Worm (Caenorhabditis elegans): ENCODE results near the gene R107.9.

The R107.9 gene

DNA sequence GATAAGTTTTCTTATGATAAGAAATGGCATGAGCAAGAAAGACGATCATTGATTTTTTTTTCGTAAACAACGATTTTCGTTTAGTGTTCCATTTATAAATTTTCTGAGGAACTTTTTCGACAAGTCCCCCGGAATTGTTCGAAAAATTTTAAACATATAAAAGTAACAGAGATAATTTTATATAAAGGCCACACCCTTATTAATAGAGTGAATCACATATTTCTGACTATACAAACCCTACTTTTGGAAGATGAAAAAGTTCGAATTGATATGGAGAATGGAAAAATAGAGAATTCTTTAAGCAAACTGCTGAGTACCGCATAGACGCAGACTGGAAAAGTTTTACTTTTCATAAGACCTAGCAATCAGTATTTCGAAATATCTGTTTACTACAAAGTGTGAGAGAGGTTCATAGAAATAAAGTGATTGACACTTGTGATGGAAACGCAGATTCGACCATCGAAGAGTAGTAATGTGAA lies 13.4 kb downstream of the R107.9 start (continued):
- TF ChIP-seq lin-1 (GFP tag; IDR thresholded peaks at IDR 0.05): peak; percentile 82
- TF ChIP-seq mxl-2 (GFP tag; conservative IDR thresholded peaks at IDR 0.05): no peak
- TF ChIP-seq dve-1 (tag; optimal IDR thresholded peaks at IDR 0.05; ENCODE audit: insufficient read depth): peak; percentile 94
- peak; percentile 67; the same call in 1 of the 2 replicates for TF ChIP-seq ceh-20 (GFP tag; IDR thresholded peaks at IDR 0.05)
- peak; percentile 98 for TF ChIP-seq zfp-3 (GFP tag; conservative IDR thresholded peaks at IDR 0.05)
- TF ChIP-seq unc-62 (GFP tag; optimal IDR thresholded peaks at IDR 0.05 in 1 of 2): no peak
- TF ChIP-seq unc-62 (tag; optimal IDR thresholded peaks at IDR 0.05): no peak
- no peak for TF ChIP-seq aly-2 (tag; optimal IDR thresholded peaks at IDR 0.05)
- peak; percentile 63 for TF ChIP-seq mes-2 (tag; optimal IDR thresholded peaks at IDR 0.05; ENCODE audit: poor library complexity, severe bottlenecking)
- peak; percentile 63 for TF ChIP-seq dmd-6 (GFP tag; IDR thresholded peaks at IDR 0.05)
- TF ChIP-seq daf-8 (GFP tag; IDR thresholded peaks at IDR 0.05): no peak
- peak; percentile 10 for TF ChIP-seq nhr-25 (tag; optimal IDR thresholded peaks at IDR 0.05; ENCODE audit: borderline replicate concordance, insufficient read depth)
- no peak for TF ChIP-seq daf-12 (tag; optimal IDR thresholded peaks at IDR 0.05)
- peak; percentile 90 for TF ChIP-seq ama-1 (optimal IDR thresholded peaks at IDR 0.05)
- 0 out of 2 replicates have a peak, but pooled peaks have one; percentile 57 for TF ChIP-seq arid-1 (GFP tag; conservative IDR thresholded peaks at IDR 0.05)
- no peak for TF ChIP-seq Y48G9A.11 (GFP tag; IDR thresholded peaks at IDR 0.05)
- no peak for TF ChIP-seq ZK337.2 (GFP tag; IDR thresholded peaks at IDR 0.05)
- TF ChIP-seq ctbp-1 (GFP tag; IDR thresholded peaks at IDR 0.05): peak; percentile 76
- TF ChIP-seq nhr-41 (GFP tag; IDR thresholded peaks at IDR 0.05): 0 out of 2 replicates have a peak, but pooled peaks have one; percentile 43
- TF ChIP-seq nhr-111 (GFP tag; optimal IDR thresholded peaks at IDR 0.05): peak; percentile 58
- peak; percentile 98 for TF ChIP-seq aha-1 (tag)
- TF ChIP-seq F26F4.8 (GFP tag; conservative IDR thresholded peaks at IDR 0.05): no peak
- TF ChIP-seq mep-1 (tag; optimal IDR thresholded peaks at IDR 0.05): peak; percentile 92
- peak; percentile 17 for TF ChIP-seq duxl-1 (tag; optimal IDR thresholded peaks at IDR 0.05; ENCODE audit: poor library complexity)
- TF ChIP-seq attf-4 (tag; optimal IDR thresholded peaks at IDR 0.05): peak; percentile 2
- TF ChIP-seq lim-7 (GFP tag; IDR thresholded peaks at IDR 0.05): peak; percentile 66; the same call in 1 of the 2 replicates
- TF ChIP-seq vab-7 (GFP tag; IDR thresholded peaks at IDR 0.05): peak; percentile 59; the same call in 1 of the 2 replicates
- peak; percentile 70 for TF ChIP-seq hmg-1.1 (GFP tag; IDR thresholded peaks at IDR 0.05)
- TF ChIP-seq lin-38 (GFP tag; IDR thresholded peaks at IDR 0.05): peak; percentile 68
- TF ChIP-seq ceh-62 (tag; optimal IDR thresholded peaks at IDR 0.05): no peak
- TF ChIP-seq dmd-9 (GFP tag; IDR thresholded peaks at IDR 0.05): no peak
- TF ChIP-seq ZK546.5 (tag; optimal IDR thresholded peaks at IDR 0.05): no peak
- TF ChIP-seq daf-16 (GFP tag; optimal IDR thresholded peaks at IDR 0.05): peak; percentile 23 to 52
- TF ChIP-seq daf-16 (tag; optimal IDR thresholded peaks at IDR 0.05): peak; percentile 97
- no peak for TF ChIP-seq ztf-11 (tag; optimal IDR thresholded peaks at IDR 0.05)
- TF ChIP-seq R02D3.7 (tag; optimal IDR thresholded peaks at IDR 0.05): no peak
- TF ChIP-seq lin-13 (GFP tag; optimal IDR thresholded peaks at IDR 0.05): peak; percentile 76
- TF ChIP-seq jun-1 (tag; optimal IDR thresholded peaks at IDR 0.05): peak; percentile 31
- peak; percentile 86 for TF ChIP-seq sdz-12 (GFP tag; optimal IDR thresholded peaks at IDR 0.05)
- TF ChIP-seq F10B5.3 (tag; optimal IDR thresholded peaks at IDR 0.05): no peak
- TF ChIP-seq lin-29 (GFP tag; IDR thresholded peaks at IDR 0.05): peak; percentile 53; the same call in 1 of the 2 replicates
- peak; percentile 5 for TF ChIP-seq lir-3 (tag; optimal IDR thresholded peaks at IDR 0.05)
- peak; percentile 85 for TF ChIP-seq hlh-11 (tag; optimal IDR thresholded peaks at IDR 0.05)
- peak in 1 of 2 experiments; percentile 4; a peak in 1 of 4 replicates for TF ChIP-seq madf-5 (GFP tag; IDR thresholded peaks at IDR 0.05)
- TF ChIP-seq spr-1 (tag; optimal IDR thresholded peaks at IDR 0.05): peak; percentile 27
- TF ChIP-seq F49E8.2 (tag; optimal IDR thresholded peaks at IDR 0.05; ENCODE audit: borderline replicate concordance): no peak
- no peak for TF ChIP-seq skn-1 (tag; optimal IDR thresholded peaks at IDR 0.05)
- TF ChIP-seq fkh-10 (GFP tag; optimal IDR thresholded peaks at IDR 0.05): no peak
- no peak for TF ChIP-seq ceh-32 (tag; optimal IDR thresholded peaks at IDR 0.05; ENCODE audit: poor library complexity)
- 0 out of 2 replicates have a peak, but pooled peaks have one; percentile 14 for TF ChIP-seq F44E2.7 (GFP tag; IDR thresholded peaks at IDR 0.05)

All from whole organism, L4 larva.